Fruit fly (Drosophila melanogaster) whole organism, embryonic: ENCODE measurements around the gene CG15814.

ENCODE experiments used
- ATbp ChIP-seq: fragments of 200-800 bp; sonication (Bioruptor generic); optimal IDR thresholded peaks from 2 replicates; lab custom pipeline; 2017; ENCODE audit warnings: missing biosample characterization, mild to moderate bottlenecking, missing genetic modification characterization, missing genetic modification reagents
- Aef1 ChIP-seq: fragments of 200-800 bp; sonication (Bioruptor generic); IDR thresholded peaks from 3 replicates; pipeline ENCODE4 v1.3.6; 2022; ENCODE audit warnings: missing biosample characterization, missing genetic modification characterization
- Atf6 ChIP-seq: fragments of 200-800 bp; sonication (Bioruptor generic); IDR thresholded peaks from 2 replicates; pipeline ENCODE4 v1.3.6; 2022; ENCODE audit warnings: missing biosample characterization, missing genetic modification characterization
- CG10321 ChIP-seq: fragments of 200-800 bp; sonication (Bioruptor generic); IDR thresholded peaks from 2 replicates; pipeline ENCODE4 v1.3.6; 2022; ENCODE audit warnings: missing biosample characterization, missing genetic modification characterization
- CG11085 ChIP-seq: fragments of 200-800 bp; sonication (Bioruptor generic); IDR thresholded peaks from 2 replicates; pipeline ENCODE4 v1.3.6; 2022; ENCODE audit warnings: missing biosample characterization, missing genetic modification characterization
- CG15011 ChIP-seq: fragments of 200-800 bp; sonication (Bioruptor generic); optimal IDR thresholded peaks from 3 replicates; lab custom pipeline; 2018; ENCODE audit warnings: missing biosample characterization, mild to moderate bottlenecking, missing genetic modification characterization
- CG15073 ChIP-seq: fragments of 200-800 bp; sonication (Bioruptor generic); optimal IDR thresholded peaks from 2 replicates; lab custom pipeline; 2016; ENCODE audit warnings: missing biosample characterization, missing genetic modification characterization
- CG17568 ChIP-seq: fragments of 200-800 bp; sonication (Bioruptor generic); optimal IDR thresholded peaks from 2 replicates; lab custom pipeline; 2018; ENCODE audit warnings: missing biosample characterization, mild to moderate bottlenecking, missing genetic modification characterization, moderate library complexity
- CG2202 ChIP-seq: fragments of 200-800 bp; sonication (Bioruptor generic); optimal IDR thresholded peaks from 2 replicates; lab custom pipeline; 2018; ENCODE audit warnings: missing biosample characterization, mild to moderate bottlenecking, missing genetic modification characterization
- CG2712 ChIP-seq: fragments of 200-800 bp; optimal IDR thresholded peaks from 3 replicates; lab custom pipeline; 2019; ENCODE audit warnings: missing biosample characterization, mild to moderate bottlenecking, missing genetic modification characterization, moderate library complexity
- CG30020 ChIP-seq: fragments of 200-800 bp; optimal IDR thresholded peaks from 2 replicates; lab custom pipeline; 2019; ENCODE audit warnings: missing biosample characterization, mild to moderate bottlenecking, missing genetic modification characterization, moderate library complexity
- CG3065 ChIP-seq: fragments of 200-800 bp; sonication (Bioruptor generic); optimal IDR thresholded peaks from 2 replicates; lab custom pipeline; 2016; ENCODE audit warnings: missing biosample characterization, missing genetic modification characterization
- CG31388 ChIP-seq: fragments of 200-800 bp; sonication (Bioruptor generic); optimal IDR thresholded peaks from 2 replicates; lab custom pipeline; 2016; ENCODE audit warnings: missing biosample characterization, missing genetic modification characterization
- CG32532 ChIP-seq: fragments of 200-800 bp; sonication (Bioruptor generic); IDR thresholded peaks from 2 replicates; pipeline ENCODE4 v1.3.6; 2022; ENCODE audit warnings: missing biosample characterization, missing genetic modification characterization
- CG42726 ChIP-seq: fragments of 200-800 bp; sonication (Bioruptor generic); IDR thresholded peaks from 2 replicates; pipeline ENCODE4 v1.3.6; 2022; ENCODE audit warnings: missing biosample characterization, missing genetic modification characterization; ENCODE audit not compliant: partially characterized antibody
- CG4360 ChIP-seq: fragments of 200-800 bp; sonication (Bioruptor generic); IDR thresholded peaks from 2 replicates; pipeline ENCODE4 v1.3.6; 2022; ENCODE audit warnings: missing biosample characterization, missing genetic modification characterization
- CG4617 ChIP-seq: fragments of 200-800 bp; sonication (Bioruptor generic); optimal IDR thresholded peaks from 3 replicates; lab custom pipeline; 2016; ENCODE audit warnings: missing biosample characterization, missing genetic modification characterization, borderline replicate concordance
- CG4730 ChIP-seq: fragments of 200-800 bp; sonication (Bioruptor generic); IDR thresholded peaks from 2 replicates; pipeline ENCODE4 v1.3.6; 2022; ENCODE audit warnings: missing biosample characterization, missing genetic modification characterization
- CG6272 ChIP-seq: fragments of 200-800 bp; sonication (Bioruptor generic); IDR thresholded peaks from 2 replicates; pipeline ENCODE4 v1.3.6; 2022; ENCODE audit warnings: missing biosample characterization, missing genetic modification characterization
- CG6791 ChIP-seq: fragments of 200-800 bp; sonication (Bioruptor generic); IDR thresholded peaks from 3 replicates; pipeline ENCODE4 v1.3.6; 2022; ENCODE audit warnings: missing biosample characterization, missing genetic modification characterization; ENCODE audit not compliant: partially characterized antibody
- CG7963 ChIP-seq: fragments of 200-800 bp; sonication (Bioruptor generic); IDR thresholded peaks from 3 replicates; pipeline ENCODE4 v1.3.6; 2022; ENCODE audit warnings: missing biosample characterization, missing genetic modification characterization; ENCODE audit not compliant: partially characterized antibody
- CG9876 ChIP-seq: fragments of 200-800 bp; sonication (Bioruptor generic); optimal IDR thresholded peaks from 2 replicates; lab custom pipeline; 2016; ENCODE audit warnings: missing biosample characterization, missing genetic modification characterization
- CrebB ChIP-seq: fragments of 200-800 bp; sonication (Bioruptor generic); optimal IDR thresholded peaks from 3 replicates; lab custom pipeline; 2018; ENCODE audit warnings: missing biosample characterization, mild to moderate bottlenecking, missing genetic modification characterization
- Doc3 ChIP-seq: fragments of 200-800 bp; sonication (Bioruptor generic); IDR thresholded peaks from 3 replicates; pipeline ENCODE4 v1.3.6; 2022; ENCODE audit warnings: missing biosample characterization, missing genetic modification characterization; ENCODE audit not compliant: partially characterized antibody
- Drgx ChIP-seq: fragments of 200-800 bp; sonication (Bioruptor generic); IDR thresholded peaks from 2 replicates; pipeline ENCODE4 v1.3.6; 2022; ENCODE audit warnings: missing biosample characterization, missing genetic modification characterization
- Ets97D ChIP-seq: fragments of 200-800 bp; sonication (Bioruptor generic); optimal IDR thresholded peaks from 3 replicates; lab custom pipeline; 2016; ENCODE audit warnings: missing biosample characterization, missing genetic modification characterization
- H15 ChIP-seq: fragments of 200-800 bp; sonication (Bioruptor generic); IDR thresholded peaks from 3 replicates; pipeline ENCODE4 v1.3.6; 2022; ENCODE audit warnings: missing biosample characterization, missing genetic modification characterization
- Hr39 ChIP-seq: fragments of >200 bp; optimal IDR thresholded peaks from 2 replicates; lab custom pipeline; 2017
- Hr51 ChIP-seq, 2 experiments: fragments of 200-800 bp; sonication (Bioruptor generic); optimal IDR thresholded peaks; 2 replicates in 1 of 2; 3 replicates in 1 of 2; lab custom pipeline; 2016 to 2018; ENCODE audit warnings: missing biosample characterization in 2 of 2, missing genetic modification characterization in 2 of 2, mild to moderate bottlenecking in 1 of 2, moderate library complexity in 1 of 2
- Jarid2 ChIP-seq: fragments of 200-800 bp; sonication (Bioruptor generic); optimal IDR thresholded peaks from 3 replicates; lab custom pipeline; 2017; ENCODE audit warnings: mild to moderate bottlenecking, missing biosample characterization, missing genetic modification reagents, missing genetic modification characterization
- NFAT ChIP-seq: fragments of 200-800 bp; sonication (Bioruptor generic); IDR thresholded peaks from 2 replicates; pipeline ENCODE4 v1.3.6; 2022; ENCODE audit warnings: missing biosample characterization, missing genetic modification characterization
- Oli ChIP-seq: fragments of 200-800 bp; sonication (Bioruptor generic); optimal IDR thresholded peaks from 2 replicates; lab custom pipeline; 2018; ENCODE audit warnings: missing biosample characterization, mild to moderate bottlenecking, missing genetic modification characterization, moderate library complexity
- Spps ChIP-seq: fragments of 200-800 bp; sonication (Bioruptor generic); optimal IDR thresholded peaks from 2 replicates; lab custom pipeline; 2018; ENCODE audit warnings: missing biosample characterization, mild to moderate bottlenecking, missing genetic modification characterization
- Taf1 ChIP-seq: fragments of 200-800 bp; sonication (Bioruptor generic); IDR thresholded peaks from 2 replicates; pipeline ENCODE4 v1.3.6; 2022; ENCODE audit warnings: missing biosample characterization, missing genetic modification characterization
- ac ChIP-seq: fragments of 200-800 bp; sonication (Bioruptor generic); optimal IDR thresholded peaks from 3 replicates; lab custom pipeline; 2017; ENCODE audit warnings: missing biosample characterization, mild to moderate bottlenecking, missing genetic modification characterization
- amos ChIP-seq: fragments of 200-800 bp; sonication (Bioruptor generic); IDR thresholded peaks from 2 replicates; pipeline ENCODE4 v1.3.6; 2022; ENCODE audit warnings: missing biosample characterization, missing genetic modification characterization; ENCODE audit not compliant: partially characterized antibody
- ase ChIP-seq: fragments of 200-800 bp; sonication (Bioruptor generic); IDR thresholded peaks from 3 replicates; pipeline ENCODE4 v1.3.6; 2022; ENCODE audit warnings: missing biosample characterization, missing genetic modification characterization
- dysf ChIP-seq: fragments of 200-800 bp; sonication (Bioruptor generic); IDR thresholded peaks from 3 replicates; pipeline ENCODE4 v1.3.6; 2022; ENCODE audit warnings: missing biosample characterization, missing genetic modification characterization
- en ChIP-seq: fragments of 200-800 bp; sonication (Bioruptor generic); optimal IDR thresholded peaks from 2 replicates; lab custom pipeline; 2016; ENCODE audit warnings: missing biosample characterization, missing genetic modification characterization
- hb ChIP-seq: fragments of 200-800 bp; sonication (Bioruptor generic); IDR thresholded peaks from 3 replicates; pipeline ENCODE4 v1.3.6; 2022; ENCODE audit warnings: missing biosample characterization, missing genetic modification characterization; ENCODE audit not compliant: partially characterized antibody
- jing ChIP-seq: fragments of 200-800 bp; sonication (Bioruptor generic); optimal IDR thresholded peaks from 2 replicates; lab custom pipeline; 2018; ENCODE audit warnings: missing biosample characterization, mild to moderate bottlenecking, missing genetic modification characterization
- ken ChIP-seq: fragments of 200-800 bp; sonication (Bioruptor generic); IDR thresholded peaks from 3 replicates; pipeline ENCODE4 v1.3.6; 2022; ENCODE audit warnings: missing biosample characterization, missing genetic modification characterization
- nmo ChIP-seq: fragments of 200-800 bp; sonication (Bioruptor generic); optimal IDR thresholded peaks from 2 replicates; lab custom pipeline; 2018; ENCODE audit warnings: missing biosample characterization, mild to moderate bottlenecking, missing genetic modification characterization, moderate library complexity
- nom ChIP-seq: fragments of 200-800 bp; sonication (Bioruptor generic); optimal IDR thresholded peaks from 2 replicates; lab custom pipeline; 2017; ENCODE audit warnings: missing biosample characterization, missing genetic modification characterization, mild to moderate bottlenecking, moderate library complexity, missing genetic modification reagents
- otp ChIP-seq: fragments of 200-800 bp; sonication (Bioruptor generic); IDR thresholded peaks from 3 replicates; pipeline ENCODE4, ENCODE4 v1.3.6; 2022; ENCODE audit warnings: missing biosample characterization, missing genetic modification characterization
- slou ChIP-seq: fragments of 200-800 bp; sonication (Bioruptor generic); optimal IDR thresholded peaks from 3 replicates; lab custom pipeline; 2016; ENCODE audit warnings: missing biosample characterization, missing genetic modification characterization
- unpg ChIP-seq: fragments of 200-800 bp; sonication (Bioruptor generic); optimal IDR thresholded peaks from 3 replicates; lab custom pipeline; 2018; ENCODE audit warnings: missing biosample characterization, mild to moderate bottlenecking, missing genetic modification characterization, moderate library complexity
- wek ChIP-seq: fragments of 200-800 bp; sonication (Bioruptor generic); optimal IDR thresholded peaks from 3 replicates; lab custom pipeline; 2018; ENCODE audit warnings: missing biosample characterization, mild to moderate bottlenecking, missing genetic modification characterization, moderate library complexity

CG15814 gene

dm6 chrX:17887208-17887627 lies 37.1 kb upstream of the CG15814 start, which contains the start of gene mnb (continued):
- TF ChIP-seq Doc3 (peak; percentile 99), CG6791 (GFP tag; lab: Robert Waterston, UW) (peak; percentile 98), hb (GFP tag; lab: Robert Waterston, UW) (peak; percentile 99), amos (GFP tag; lab: Robert Waterston, UW) (peak; percentile 98), CG2202 (tag; lab: Kevin White, UChicago) (no peak), Hr51 (GFP tag; optimal IDR thresholded peaks at IDR 0.05; lab: Kevin White, UChicago) (no peak), CG32532 (peak; percentile 33; the same call in 1 of the 2 replicates), CG7963 (GFP tag; lab: Robert Waterston, UW) (peak; percentile 97), CG30020 (tag; lab: Kevin White, UChicago) (peak; percentile 1), Hr39 (lab: Kevin White, UChicago) (no peak), wek (GFP tag; lab: Kevin White, UChicago) (no peak), Ets97D (GFP tag; lab: Kevin White, UChicago) (peak; percentile 68), ase (GFP tag; lab: Robert Waterston, UW) (no peak), Oli (no peak), nmo (GFP tag; lab: Kevin White, UChicago) (peak; percentile 64)

dm6 chrX:17886449-17887207 lies 36.5 kb upstream of the CG15814 start:
- no peak for TF ChIP-seq Spps (tag; lab: Kevin White, UChicago)
- TF ChIP-seq Jarid2 (GFP tag; lab: Kevin White, UChicago): peak; percentile 23
- TF ChIP-seq unpg: no peak
- no peak for TF ChIP-seq CG11085 (GFP tag; lab: Robert Waterston, UW)
- no peak for TF ChIP-seq jing (GFP tag; lab: Kevin White, UChicago)
- TF ChIP-seq H15: no peak
- TF ChIP-seq CrebB: no peak
- TF ChIP-seq Drgx: peak; percentile 67
- TF ChIP-seq CG10321 (GFP tag; lab: Robert Waterston, UW): peak; percentile 91
- TF ChIP-seq Atf6 (GFP tag; lab: Robert Waterston, UW): no peak
- no peak for TF ChIP-seq CG42726 (GFP tag; lab: Robert Waterston, UW)
- TF ChIP-seq CG17568: no peak
- TF ChIP-seq CG6272 (GFP tag; lab: Robert Waterston, UW): no peak
- no peak for TF ChIP-seq ken (GFP tag; lab: Robert Waterston, UW)
- no peak for TF ChIP-seq otp (GFP tag; lab: Robert Waterston, UW)
- TF ChIP-seq Hr51 (GFP tag; optimal IDR thresholded peaks at IDR 0.05; lab: Kevin White, UChicago): peak in 1 of 2 experiments; percentile 22
- TF ChIP-seq en: no peak
- TF ChIP-seq Aef1 (GFP tag; lab: Robert Waterston, UW): peak; percentile 10; the same call in 1 of the 3 replicates
- TF ChIP-seq CG4730: no peak
- TF ChIP-seq ATbp (GFP tag; lab: Kevin White, UChicago): no peak
- no peak for TF ChIP-seq CG15073
- no peak for TF ChIP-seq CG31388 (GFP tag; lab: Kevin White, UChicago)
- no peak for TF ChIP-seq ac (GFP tag; lab: Kevin White, UChicago)
- peak; percentile 95 for TF ChIP-seq nom (GFP tag; lab: Kevin White, UChicago)
- TF ChIP-seq slou: no peak
- no peak for TF ChIP-seq CG3065 (GFP tag; lab: Kevin White, UChicago)
- no peak for TF ChIP-seq CG2712 (tag; lab: Kevin White, UChicago)
- TF ChIP-seq CG15011 (GFP tag; lab: Kevin White, UChicago): no peak
- TF ChIP-seq dysf: no peak
- TF ChIP-seq CG4617: peak; percentile 12
- TF ChIP-seq NFAT: peak; percentile 33; the same call in 1 of the 2 replicates
- peak; percentile 99 for TF ChIP-seq CG4360
- TF ChIP-seq Taf1 (GFP tag; lab: Robert Waterston, UW): no peak
- no peak for TF ChIP-seq CG9876 (GFP tag; lab: Kevin White, UChicago)
